Fruit fly (Drosophila melanogaster) whole organism, embryonic: ENCODE measurements around the gene sra.
A peak's percentile ranks its signal among the peaks of the same experiment; 100 is the strongest.

ENCODE experiments used
- Ada2b ChIP-seq: fragments of 200-800 bp; sonication (Bioruptor generic); IDR thresholded peaks from 2 replicates; pipeline ENCODE4 v1.3.6; 2022; ENCODE audit warnings: missing biosample characterization, missing genetic modification characterization
- Atf-2 ChIP-seq: fragments of 200-800 bp; sonication (Bioruptor generic); optimal IDR thresholded peaks from 2 replicates; lab custom pipeline; 2016; ENCODE audit warnings: missing biosample characterization, missing genetic modification characterization
- B-H1 ChIP-seq: fragments of 200-800 bp; sonication (Bioruptor generic); IDR thresholded peaks from 3 replicates; pipeline ENCODE4 v1.3.6; 2022; ENCODE audit warnings: missing biosample characterization, missing genetic modification characterization
- Bdp1 ChIP-seq: fragments of 200-800 bp; sonication (Bioruptor generic); optimal IDR thresholded peaks from 3 replicates; lab custom pipeline; 2016; ENCODE audit warnings: missing biosample characterization, missing genetic modification characterization
- CG10543 ChIP-seq: fragments of 200-800 bp; sonication (Bioruptor generic); optimal IDR thresholded peaks from 3 replicates; lab custom pipeline; 2017; ENCODE audit warnings: missing biosample characterization, mild to moderate bottlenecking, missing genetic modification characterization, moderate library complexity
- CG11093 ChIP-seq: fragments of 200-800 bp; sonication (Bioruptor generic); IDR thresholded peaks from 3 replicates; pipeline ENCODE4 v1.3.6; 2022; ENCODE audit warnings: missing biosample characterization, missing genetic modification characterization
- CG11695 ChIP-seq: fragments of 200-800 bp; sonication (Bioruptor generic); IDR thresholded peaks from 3 replicates; pipeline ENCODE4 v1.3.6; 2022; ENCODE audit warnings: missing biosample characterization, missing genetic modification characterization
- CG12236 ChIP-seq: fragments of 200-800 bp; sonication (Bioruptor generic); optimal IDR thresholded peaks from 2 replicates; lab custom pipeline; 2016; ENCODE audit warnings: missing biosample characterization, missing genetic modification characterization
- CG13287 ChIP-seq: fragments of 200-800 bp; sonication (Bioruptor generic); IDR thresholded peaks from 2 replicates; pipeline ENCODE4 v1.3.6; 2022; ENCODE audit warnings: missing biosample characterization, missing genetic modification characterization; ENCODE audit not compliant: partially characterized antibody
- CG1603 ChIP-seq: fragments of 200-800 bp; sonication (Bioruptor generic); optimal IDR thresholded peaks from 2 replicates; lab custom pipeline; 2019; ENCODE audit warnings: missing biosample characterization, mild to moderate bottlenecking, missing genetic modification characterization, moderate library complexity
- CG17568 ChIP-seq: fragments of 200-800 bp; sonication (Bioruptor generic); optimal IDR thresholded peaks from 2 replicates; lab custom pipeline; 2018; ENCODE audit warnings: missing biosample characterization, mild to moderate bottlenecking, missing genetic modification characterization, moderate library complexity
- CG17802 ChIP-seq: fragments of 200-800 bp; sonication (Bioruptor generic); optimal IDR thresholded peaks from 2 replicates; lab custom pipeline; 2018; ENCODE audit warnings: missing biosample characterization, mild to moderate bottlenecking, missing genetic modification characterization, moderate library complexity
- CG17912 ChIP-seq: fragments of 200-800 bp; sonication (Bioruptor generic); optimal IDR thresholded peaks from 2 replicates; lab custom pipeline; 2018; ENCODE audit warnings: missing biosample characterization, mild to moderate bottlenecking, missing genetic modification characterization
- CG18599 ChIP-seq: fragments of 200-800 bp; sonication (Bioruptor generic); optimal IDR thresholded peaks from 3 replicates; lab custom pipeline; 2017; ENCODE audit warnings: missing biosample characterization, missing genetic modification characterization, mild to moderate bottlenecking, moderate library complexity, missing genetic modification reagents
- CG2712 ChIP-seq: fragments of 200-800 bp; optimal IDR thresholded peaks from 3 replicates; lab custom pipeline; 2019; ENCODE audit warnings: missing biosample characterization, mild to moderate bottlenecking, missing genetic modification characterization, moderate library complexity
- CG31224 ChIP-seq: fragments of 200-800 bp; sonication (Bioruptor generic); IDR thresholded peaks from 2 replicates; pipeline ENCODE4 v1.3.6; 2022; ENCODE audit warnings: missing biosample characterization, missing genetic modification characterization
- CG32772 ChIP-seq: fragments of 200-800 bp; sonication (Bioruptor generic); IDR thresholded peaks from 2 replicates; pipeline ENCODE4 v1.3.6; 2022; ENCODE audit warnings: missing biosample characterization, missing genetic modification characterization
- CG4360 ChIP-seq: fragments of 200-800 bp; sonication (Bioruptor generic); IDR thresholded peaks from 2 replicates; pipeline ENCODE4 v1.3.6; 2022; ENCODE audit warnings: missing biosample characterization, missing genetic modification characterization
- CG4424 ChIP-seq: fragments of 200-800 bp; sonication (Bioruptor generic); optimal IDR thresholded peaks from 3 replicates; lab custom pipeline; 2016; ENCODE audit warnings: missing biosample characterization, missing genetic modification characterization
- CG5245 ChIP-seq: fragments of 200-800 bp; sonication (Bioruptor generic); optimal IDR thresholded peaks from 3 replicates; lab custom pipeline; 2016; ENCODE audit warnings: missing biosample characterization, missing genetic modification characterization
- CG6175 ChIP-seq: fragments of 200-800 bp; sonication (Bioruptor generic); IDR thresholded peaks from 3 replicates; pipeline ENCODE4 v1.3.6; 2022; ENCODE audit warnings: missing biosample characterization, missing genetic modification characterization
- CG6689 ChIP-seq: fragments of 200-800 bp; sonication (Bioruptor generic); IDR thresholded peaks from 2 replicates; pipeline ENCODE4 v1.3.6; 2022; ENCODE audit warnings: missing biosample characterization, missing genetic modification characterization
- CHES-1-like ChIP-seq: fragments of 200-800 bp; sonication (Bioruptor generic); optimal IDR thresholded peaks from 2 replicates; lab custom pipeline; 2016; ENCODE audit warnings: missing biosample characterization, missing genetic modification characterization
- D19A ChIP-seq: fragments of 200-800 bp; optimal IDR thresholded peaks from 3 replicates; lab custom pipeline; 2019; ENCODE audit warnings: missing biosample characterization, mild to moderate bottlenecking, missing genetic modification characterization, moderate library complexity
- D19B ChIP-seq: fragments of 200-800 bp; sonication (Bioruptor generic); optimal IDR thresholded peaks from 2 replicates; lab custom pipeline; 2017; ENCODE audit warnings: missing biosample characterization, mild to moderate bottlenecking, missing genetic modification characterization
- Dfd ChIP-seq, 2 experiments: fragments of >200 bp; optimal IDR thresholded peaks; 2 replicates each; lab custom pipeline; 2017; ENCODE audit warnings: missing biosample characterization in 2 of 2, missing genetic modification characterization in 2 of 2
- Gug ChIP-seq: fragments of 200-800 bp; sonication (Bioruptor generic); IDR thresholded peaks from 4 replicates; pipeline ENCODE4 v1.3.6; 2022; ENCODE audit warnings: missing biosample characterization, missing genetic modification characterization
- HLH4C ChIP-seq: fragments of 200-800 bp; sonication (Bioruptor generic); IDR thresholded peaks from 3 replicates; pipeline ENCODE4 v1.3.6; 2022; ENCODE audit warnings: missing biosample characterization, missing genetic modification characterization; ENCODE audit not compliant: partially characterized antibody
- Hey ChIP-seq: fragments of 200-800 bp; sonication (Bioruptor generic); optimal IDR thresholded peaks from 3 replicates; lab custom pipeline; 2018; ENCODE audit warnings: missing biosample characterization, mild to moderate bottlenecking, missing genetic modification characterization
- Hr51 ChIP-seq, 2 experiments: fragments of 200-800 bp; sonication (Bioruptor generic); optimal IDR thresholded peaks; 2 replicates in 1 of 2; 3 replicates in 1 of 2; lab custom pipeline; 2016 to 2018; ENCODE audit warnings: missing biosample characterization in 2 of 2, missing genetic modification characterization in 2 of 2, mild to moderate bottlenecking in 1 of 2, moderate library complexity in 1 of 2
- NK7.1 ChIP-seq: fragments of 200-800 bp; sonication (Bioruptor generic); optimal IDR thresholded peaks from 3 replicates; lab custom pipeline; 2016; ENCODE audit warnings: missing biosample characterization, missing genetic modification characterization
- Neu2 ChIP-seq: fragments of 200-800 bp; sonication (Bioruptor generic); optimal IDR thresholded peaks from 3 replicates; lab custom pipeline; 2016; ENCODE audit warnings: missing biosample characterization, missing genetic modification characterization, borderline replicate concordance
- Nf-YC ChIP-seq: fragments of 200-800 bp; optimal IDR thresholded peaks from 3 replicates; lab custom pipeline; 2019; ENCODE audit warnings: missing biosample characterization, mild to moderate bottlenecking, missing genetic modification characterization, moderate library complexity
- NfI ChIP-seq: fragments of 200-800 bp; sonication (Bioruptor generic); optimal IDR thresholded peaks from 3 replicates; lab custom pipeline; 2018; ENCODE audit warnings: missing biosample characterization, mild to moderate bottlenecking, missing genetic modification characterization, moderate library complexity
- Opbp ChIP-seq: fragments of 200-800 bp; sonication (Bioruptor generic); IDR thresholded peaks from 3 replicates; pipeline ENCODE4 v1.3.6; 2022; ENCODE audit warnings: missing biosample characterization, missing genetic modification characterization; ENCODE audit not compliant: partially characterized antibody
- Pdp1 ChIP-seq, 2 experiments: fragments of 200-800 bp; sonication (Bioruptor generic); optimal IDR thresholded peaks; 3 replicates each; lab custom pipeline; 2016; ENCODE audit warnings: missing biosample characterization in 2 of 2, missing genetic modification characterization in 2 of 2, mild to moderate bottlenecking in 1 of 2, moderate library complexity in 1 of 2
- az2 ChIP-seq: fragments of 200-800 bp; sonication (Bioruptor generic); optimal IDR thresholded peaks from 3 replicates; lab custom pipeline; 2016; ENCODE audit warnings: missing biosample characterization, missing genetic modification characterization
- br ChIP-seq: fragments of >200 bp; optimal IDR thresholded peaks from 2 replicates; lab custom pipeline; 2017
- caup ChIP-seq: fragments of 200-800 bp; sonication (Bioruptor generic); optimal IDR thresholded peaks from 3 replicates; lab custom pipeline; 2017; ENCODE audit warnings: missing biosample characterization, mild to moderate bottlenecking, missing genetic modification characterization, moderate library complexity; ENCODE audit not compliant: severe bottlenecking
- dmrt99B ChIP-seq: fragments of 200-800 bp; sonication (Bioruptor generic); optimal IDR thresholded peaks from 2 replicates; lab custom pipeline; 2018; ENCODE audit warnings: missing biosample characterization, mild to moderate bottlenecking, missing genetic modification characterization, moderate library complexity
- eyg ChIP-seq: fragments of 200-800 bp; sonication (Bioruptor generic); optimal IDR thresholded peaks from 3 replicates; lab custom pipeline; 2016; ENCODE audit warnings: missing biosample characterization, missing genetic modification characterization
- fd64A ChIP-seq: fragments of 200-800 bp; sonication (Bioruptor generic); optimal IDR thresholded peaks from 3 replicates; lab custom pipeline; 2018; ENCODE audit warnings: missing biosample characterization, mild to moderate bottlenecking, missing genetic modification characterization
- gce ChIP-seq: fragments of 200-800 bp; sonication (Bioruptor generic); IDR thresholded peaks from 3 replicates; pipeline ENCODE4 v1.3.6; 2022; ENCODE audit warnings: missing biosample characterization, missing genetic modification characterization
- gcm2 ChIP-seq: fragments of 200-800 bp; sonication (Bioruptor generic); optimal IDR thresholded peaks from 2 replicates; lab custom pipeline; 2016; ENCODE audit warnings: missing biosample characterization, missing genetic modification characterization
- lbe ChIP-seq: fragments of 200-800 bp; sonication (Bioruptor generic); optimal IDR thresholded peaks from 2 replicates; lab custom pipeline; 2016; ENCODE audit warnings: missing biosample characterization, mild to moderate bottlenecking, missing genetic modification characterization
- nau ChIP-seq: fragments of 200-800 bp; sonication (Bioruptor generic); optimal IDR thresholded peaks from 3 replicates; lab custom pipeline; 2017; ENCODE audit warnings: missing biosample characterization, mild to moderate bottlenecking, missing genetic modification characterization, missing genetic modification reagents
- pho ChIP-seq: fragments of 200-800 bp; sonication (Bioruptor generic); optimal IDR thresholded peaks from 2 replicates; lab custom pipeline; 2016; ENCODE audit warnings: missing biosample characterization, missing genetic modification characterization
- sug ChIP-seq: fragments of 200-800 bp; optimal IDR thresholded peaks from 2 replicates; lab custom pipeline; 2019; ENCODE audit warnings: missing biosample characterization, mild to moderate bottlenecking, missing genetic modification characterization, moderate library complexity
- tgo ChIP-seq: fragments of 200-800 bp; sonication (Bioruptor generic); IDR thresholded peaks from 3 replicates; pipeline ENCODE4 v1.3.6; 2022; ENCODE audit warnings: missing biosample characterization, missing genetic modification characterization
- trh ChIP-seq: fragments of 200-800 bp; sonication (Bioruptor generic); optimal IDR thresholded peaks from 2 replicates; lab custom pipeline; 2016; ENCODE audit warnings: missing biosample characterization, missing genetic modification characterization

The sra gene

dm6 chr3R:16235215-16235937, 48.6 kb downstream of the sra start (continued):
- TF ChIP-seq CG18599 (GFP tag; lab: Kevin White, UChicago) (peak; percentile 32), CG12236 (no peak), CG32772 (GFP tag; lab: Robert Waterston, UW) (no peak), eyg (no peak), HLH4C (GFP tag; lab: Robert Waterston, UW) (no peak), CHES-1-like (no peak), Hr51 (GFP tag; optimal IDR thresholded peaks at IDR 0.05; lab: Kevin White, UChicago) (no peak), Hey (tag; lab: Kevin White, UChicago) (peak; percentile 35), Dfd (GFP tag; optimal IDR thresholded peaks at IDR 0.05; lab: Kevin White, UChicago) (no peak), Opbp (GFP tag; lab: Robert Waterston, UW) (no peak), Nf-YC (tag; lab: Kevin White, UChicago) (no peak), NK7.1 (no peak), CG4360 (GFP tag; lab: Robert Waterston, UW) (no peak), CG6689 (GFP tag; lab: Robert Waterston, UW) (no peak), fd64A (GFP tag; lab: Kevin White, UChicago) (no peak), CG11093 (GFP tag; lab: Robert Waterston, UW) (no peak), CG4424 (GFP tag; lab: Kevin White, UChicago) (no peak), CG5245 (no peak), CG31224 (GFP tag; lab: Robert Waterston, UW) (no peak), nau (GFP tag; lab: Kevin White, UChicago) (no peak), D19A (tag; lab: Kevin White, UChicago) (no peak), Pdp1 (GFP tag; optimal IDR thresholded peaks at IDR 0.05; lab: Kevin White, UChicago) (peak; percentile 9 to 34), CG10543 (GFP tag; lab: Kevin White, UChicago) (peak; percentile 98), Bdp1 (GFP tag; lab: Kevin White, UChicago) (no peak), B-H1 (GFP tag; lab: Robert Waterston, UW) (no peak), D19B (no peak), Ada2b (GFP tag; lab: Robert Waterston, UW) (no peak), Neu2 (GFP tag; lab: Kevin White, UChicago) (no peak), caup (GFP tag; lab: Kevin White, UChicago) (no peak), CG17568 (GFP tag; lab: Kevin White, UChicago) (no peak), CG17912 (GFP tag; lab: Kevin White, UChicago) (no peak), br (lab: Kevin White, UChicago) (no peak), NfI (no peak), CG6175 (GFP tag; lab: Robert Waterston, UW) (no peak), gcm2 (GFP tag; lab: Kevin White, UChicago) (no peak), trh (GFP tag; lab: Kevin White, UChicago) (no peak), lbe (GFP tag; lab: Kevin White, UChicago) (peak; percentile 76), CG17802 (no peak), Atf-2 (GFP tag; lab: Kevin White, UChicago) (no peak), pho (GFP tag; lab: Kevin White, UChicago) (no peak), gce (GFP tag; lab: Robert Waterston, UW) (no peak), az2 (GFP tag; lab: Kevin White, UChicago) (no peak), sug (tag; lab: Kevin White, UChicago) (peak; percentile 87), CG1603 (tag; lab: Kevin White, UChicago) (peak; percentile 16), CG2712 (tag; lab: Kevin White, UChicago) (no peak), CG13287 (GFP tag; lab: Robert Waterston, UW) (no peak), CG11695 (GFP tag; lab: Robert Waterston, UW) (no peak), dmrt99B (tag; lab: Kevin White, UChicago) (no peak), Gug (GFP tag; lab: Robert Waterston, UW) (peak; percentile 24; the same call in 1 of the 4 replicates), tgo (no peak)
